Worm (Caenorhabditis elegans): Measurements from ENCODE around the gene Y72A10A.1.

ce11 chrX:6128225-6128686 is 9.9 kb downstream of the Y72A10A.1 start, which contains the start of gene C15H9.9:
- TF ChIP-seq zfh-2 (GFP tag; conservative IDR thresholded peaks at IDR 0.05) (peak; percentile 53), nfya-1 (tag; optimal IDR thresholded peaks at IDR 0.05; ENCODE audit: borderline replicate concordance, insufficient read depth) (no peak), hmg-1.2 (GFP tag; IDR thresholded peaks at IDR 0.05) (no peak)
